Worm (Caenorhabditis elegans): ENCODE data around the gene B0252.5.

DNA sequence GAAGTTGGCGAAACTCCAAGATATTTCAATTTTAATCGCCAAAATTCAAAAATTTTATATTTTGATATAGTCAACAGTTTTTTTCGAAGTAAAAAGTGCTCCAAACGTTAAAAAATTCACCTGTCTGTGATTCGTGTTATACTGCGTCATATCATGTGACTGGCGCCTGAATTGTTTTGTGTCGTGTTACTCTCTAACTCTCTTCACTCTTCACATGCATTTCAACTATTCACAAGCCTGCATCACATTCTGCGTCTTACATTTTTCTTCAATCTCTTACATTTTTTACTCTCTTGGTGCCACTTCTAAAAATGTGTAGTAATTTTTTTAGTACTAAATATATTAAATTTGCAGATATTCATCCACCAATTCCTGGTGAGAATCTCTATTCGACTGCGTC is 9.7 kb upstream of the B0252.5 start, which contains the start of gene flcn-1:
- TF ChIP-seq ztf-4 (tag; optimal IDR thresholded peaks at IDR 0.05) (no peak), nhr-10 (tag; optimal IDR thresholded peaks at IDR 0.05) (no peak), Y55F3AM.14 (GFP tag; optimal IDR thresholded peaks at IDR 0.05) (no peak), nhr-237 (tag; optimal IDR thresholded peaks at IDR 0.05) (no peak), unc-62 (GFP tag; optimal IDR thresholded peaks at IDR 0.05) (no peak), snpc-4 (tag; optimal IDR thresholded peaks at IDR 0.05) (peak; percentile 2), nhr-25 (tag; optimal IDR thresholded peaks at IDR 0.05) (peak; percentile 38), ama-1 (optimal IDR thresholded peaks at IDR 0.05) (no peak), ZK546.5 (tag; optimal IDR thresholded peaks at IDR 0.05) (no peak), skn-1 (tag; optimal IDR thresholded peaks at IDR 0.05) (peak; percentile 28), nhr-11 (tag; optimal IDR thresholded peaks at IDR 0.05) (no peak)

Measured in whole organism, L2 larva.